Worm (Caenorhabditis elegans): ENCODE data around the gene pdha-1.

pdha-1 gene

ce11 chrII:8039416-8039815 is 26.7 kb upstream of the pdha-1 start, which contains the start of the genes ubh-4 and algn-6 (continued):
- TF ChIP-seq ceh-91 (GFP tag; IDR thresholded peaks at IDR 0.05) = peak; percentile 69; the same call in 1 of the 2 replicates
- peak; percentile 87 for TF ChIP-seq attf-5 (GFP tag; optimal IDR thresholded peaks at IDR 0.05)
- peak; percentile 64 for TF ChIP-seq ceh-27 (GFP tag; optimal IDR thresholded peaks at IDR 0.05)
- TF ChIP-seq chd-7 (tag; optimal IDR thresholded peaks at IDR 0.05) = no peak
- no peak for TF ChIP-seq ekl-4 (GFP tag; IDR thresholded peaks at IDR 0.05)
- no peak for TF ChIP-seq let-607 (tag; optimal IDR thresholded peaks at IDR 0.05)
- no peak for TF ChIP-seq ceh-79 (tag; optimal IDR thresholded peaks at IDR 0.05)
- peak; percentile 67; the same call in 1 of the 2 replicates for TF ChIP-seq hmg-1.2 (GFP tag; IDR thresholded peaks at IDR 0.05)
- TF ChIP-seq K11D2.4 (GFP tag; IDR thresholded peaks at IDR 0.05) = no peak
- TF ChIP-seq ztf-6 (GFP tag; IDR thresholded peaks at IDR 0.05) = no peak
- TF ChIP-seq nhr-120 (GFP tag; IDR thresholded peaks at IDR 0.05) = no peak
- TF ChIP-seq B0035.1 (tag; optimal IDR thresholded peaks at IDR 0.05) = no peak
- TF ChIP-seq hmg-20 (GFP tag; IDR thresholded peaks at IDR 0.05) = no peak
- no peak for TF ChIP-seq egl-18 (GFP tag; IDR thresholded peaks at IDR 0.05)
- no peak for TF ChIP-seq F37B4.10 (GFP tag; IDR thresholded peaks at IDR 0.05)
- no peak for TF ChIP-seq lin-35 (GFP tag; optimal IDR thresholded peaks at IDR 0.05)
- TF ChIP-seq F23B12.7 (tag; optimal IDR thresholded peaks at IDR 0.05; ENCODE audit: insufficient read depth) = peak; percentile 63
- peak; percentile 3 for TF ChIP-seq snpc-1.3 (tag; optimal IDR thresholded peaks at IDR 0.05; ENCODE audit: insufficient read depth)
- no peak for TF ChIP-seq F55B11.4 (tag; optimal IDR thresholded peaks at IDR 0.05; ENCODE audit: borderline replicate concordance, insufficient read depth)
- TF ChIP-seq ztf-26 (tag; optimal IDR thresholded peaks at IDR 0.05) = no peak
- TF ChIP-seq nfya-1 (tag; optimal IDR thresholded peaks at IDR 0.05; ENCODE audit: borderline replicate concordance, insufficient read depth) = no peak
- TF ChIP-seq nhr-179 (tag; optimal IDR thresholded peaks at IDR 0.05) = no peak
- TF ChIP-seq C17E4.6 (GFP tag; IDR thresholded peaks at IDR 0.05) = no peak
- no peak for TF ChIP-seq ceh-40 (GFP tag; IDR thresholded peaks at IDR 0.05)
- no peak for TF ChIP-seq mes-4 (tag; optimal IDR thresholded peaks at IDR 0.05)
- 0 out of 2 replicates have a peak, but pooled peaks have one; percentile 22 for TF ChIP-seq Y67H2A.10 (GFP tag; conservative IDR thresholded peaks at IDR 0.05)
- 0 out of 2 replicates have a peak, but pooled peaks have one; percentile 60 for TF ChIP-seq ztf-28 (GFP tag; IDR thresholded peaks at IDR 0.05)
- 0 out of 2 replicates have a peak, but pooled peaks have one; percentile 24 for TF ChIP-seq Y79H2A.3 (GFP tag; conservative IDR thresholded peaks at IDR 0.05)
- no peak for TF ChIP-seq rpc-1 (optimal IDR thresholded peaks at IDR 0.05)
- no peak for TF ChIP-seq rpc-1 (tag; optimal IDR thresholded peaks at IDR 0.05)
- no peak for TF ChIP-seq B0261.1 (tag; optimal IDR thresholded peaks at IDR 0.05)
- peak; percentile 54 for TF ChIP-seq athp-1 (tag; optimal IDR thresholded peaks at IDR 0.05)
- no peak for TF ChIP-seq bed-2 (GFP tag; IDR thresholded peaks at IDR 0.05)
- no peak for TF ChIP-seq tbx-9 (tag; optimal IDR thresholded peaks at IDR 0.05; ENCODE audit: borderline replicate concordance)
- TF ChIP-seq F57A8.1 (GFP tag; optimal IDR thresholded peaks at IDR 0.05) = no peak
- TF ChIP-seq F22D6.2 (tag; optimal IDR thresholded peaks at IDR 0.05) = no peak
- peak; percentile 67 for TF ChIP-seq D2030.7 (GFP tag; IDR thresholded peaks at IDR 0.05)
- TF ChIP-seq dpl-1 (GFP tag; optimal IDR thresholded peaks at IDR 0.05) = peak; percentile 21
- no peak for TF ChIP-seq nfyb-1 (GFP tag; IDR thresholded peaks at IDR 0.05)

- no peak for TF ChIP-seq lin-35 (GFP tag; optimal IDR thresholded peaks at IDR 0.05)
- peak; percentile 95 for TF ChIP-seq attf-3 (GFP tag; conservative IDR thresholded peaks at IDR 0.05)
- TF ChIP-seq hmg-1.2 (GFP tag; IDR thresholded peaks at IDR 0.05) = peak; percentile 18; the same call in 1 of the 2 replicates
- no peak for TF ChIP-seq somi-1 (GFP tag; optimal IDR thresholded peaks at IDR 0.05)
- TF ChIP-seq attf-5 (GFP tag; optimal IDR thresholded peaks at IDR 0.05) = peak; percentile 54
- TF ChIP-seq cebp-1 (GFP tag; IDR thresholded peaks at IDR 0.05) = no peak
- TF ChIP-seq cebp-1 (tag; optimal IDR thresholded peaks at IDR 0.05) = peak; percentile 16
These were observed 24.4 kb upstream of the pdha-1 start for ce11 chrII:8041642-8042041.
